Fruit fly (Drosophila melanogaster) whole organism, embryonic: ENCODE results near the gene RpL24.

Source experiments
- BEAF-32 ChIP-seq: fragments of 200-800 bp; sonication (Bioruptor generic); optimal IDR thresholded peaks from 3 replicates; lab custom pipeline; 2017; ENCODE audit warnings: missing biosample characterization, missing genetic modification characterization, mild to moderate bottlenecking, moderate library complexity, missing genetic modification reagents
- BtbVII ChIP-seq: fragments of 200-800 bp; sonication (Bioruptor generic); optimal IDR thresholded peaks from 3 replicates; lab custom pipeline; 2017; ENCODE audit warnings: missing biosample characterization, mild to moderate bottlenecking, missing genetic modification characterization
- CG11085 ChIP-seq: fragments of 200-800 bp; sonication (Bioruptor generic); IDR thresholded peaks from 2 replicates; pipeline ENCODE4 v1.3.6; 2022; ENCODE audit warnings: missing biosample characterization, missing genetic modification characterization
- CG12391 ChIP-seq: fragments of 200-800 bp; sonication (Bioruptor generic); optimal IDR thresholded peaks from 3 replicates; lab custom pipeline; 2018; ENCODE audit warnings: missing biosample characterization, mild to moderate bottlenecking, missing genetic modification characterization, moderate library complexity
- CG14014 ChIP-seq: fragments of 200-800 bp; sonication (Bioruptor generic); IDR thresholded peaks from 2 replicates; pipeline ENCODE4 v1.3.6; 2022; ENCODE audit warnings: missing biosample characterization, missing genetic modification characterization
- CG14965 ChIP-seq: fragments of 200-800 bp; sonication (Bioruptor generic); optimal IDR thresholded peaks from 2 replicates; lab custom pipeline; 2016; ENCODE audit warnings: missing biosample characterization, missing genetic modification characterization, borderline replicate concordance
- CG15011 ChIP-seq: fragments of 200-800 bp; sonication (Bioruptor generic); optimal IDR thresholded peaks from 3 replicates; lab custom pipeline; 2018; ENCODE audit warnings: missing biosample characterization, mild to moderate bottlenecking, missing genetic modification characterization
- CG17359 ChIP-seq: fragments of 200-800 bp; sonication (Bioruptor generic); optimal IDR thresholded peaks from 3 replicates; lab custom pipeline; 2018; ENCODE audit warnings: missing biosample characterization, mild to moderate bottlenecking, missing genetic modification characterization, moderate library complexity
- CG17612 ChIP-seq: fragments of 200-800 bp; sonication (Bioruptor generic); IDR thresholded peaks from 2 replicates; pipeline ENCODE4 v1.3.6; 2022; ENCODE audit warnings: missing biosample characterization, missing genetic modification characterization
- CG2116 ChIP-seq: fragments of 200-800 bp; sonication (Bioruptor generic); optimal IDR thresholded peaks from 3 replicates; lab custom pipeline; 2018; ENCODE audit warnings: missing biosample characterization, mild to moderate bottlenecking, missing genetic modification characterization
- CG2129 ChIP-seq: fragments of 200-800 bp; sonication (Bioruptor generic); IDR thresholded peaks from 2 replicates; pipeline ENCODE4 v1.3.6; 2022; ENCODE audit warnings: missing biosample characterization, missing genetic modification characterization; ENCODE audit not compliant: partially characterized antibody
- CG31224 ChIP-seq: fragments of 200-800 bp; sonication (Bioruptor generic); IDR thresholded peaks from 2 replicates; pipeline ENCODE4 v1.3.6; 2022; ENCODE audit warnings: missing biosample characterization, missing genetic modification characterization
- CG31365 ChIP-seq: fragments of 200-800 bp; sonication (Bioruptor generic); optimal IDR thresholded peaks from 2 replicates; lab custom pipeline; 2018; ENCODE audit warnings: missing biosample characterization, mild to moderate bottlenecking, missing genetic modification characterization
- CG3163 ChIP-seq: fragments of 200-800 bp; sonication (Bioruptor generic); optimal IDR thresholded peaks from 3 replicates; lab custom pipeline; 2016; ENCODE audit warnings: missing biosample characterization, missing genetic modification characterization
- CG32767 ChIP-seq: fragments of 200-800 bp; sonication (Bioruptor generic); IDR thresholded peaks from 2 replicates; pipeline ENCODE4 v1.3.6; 2022; ENCODE audit warnings: missing biosample characterization, missing genetic modification characterization
- CG42726 ChIP-seq: fragments of 200-800 bp; sonication (Bioruptor generic); IDR thresholded peaks from 2 replicates; pipeline ENCODE4 v1.3.6; 2022; ENCODE audit warnings: missing biosample characterization, missing genetic modification characterization; ENCODE audit not compliant: partially characterized antibody
- CG4424 ChIP-seq: fragments of 200-800 bp; sonication (Bioruptor generic); optimal IDR thresholded peaks from 3 replicates; lab custom pipeline; 2016; ENCODE audit warnings: missing biosample characterization, missing genetic modification characterization
- CG4854 ChIP-seq: fragments of 200-800 bp; sonication (Bioruptor generic); optimal IDR thresholded peaks from 2 replicates; lab custom pipeline; 2016; ENCODE audit warnings: missing biosample characterization, missing genetic modification characterization, inconsistent platforms
- CG7839 ChIP-seq: fragments of 200-800 bp; sonication (Bioruptor generic); optimal IDR thresholded peaks from 3 replicates; lab custom pipeline; 2018; ENCODE audit warnings: missing biosample characterization, mild to moderate bottlenecking, missing genetic modification characterization, moderate library complexity
- D19A ChIP-seq: fragments of 200-800 bp; optimal IDR thresholded peaks from 3 replicates; lab custom pipeline; 2019; ENCODE audit warnings: missing biosample characterization, mild to moderate bottlenecking, missing genetic modification characterization, moderate library complexity
- Dip3 ChIP-seq: fragments of 200-800 bp; sonication (Bioruptor generic); optimal IDR thresholded peaks from 3 replicates; lab custom pipeline; 2016; ENCODE audit warnings: missing biosample characterization, missing genetic modification characterization
- Doc3 ChIP-seq: fragments of 200-800 bp; sonication (Bioruptor generic); IDR thresholded peaks from 3 replicates; pipeline ENCODE4 v1.3.6; 2022; ENCODE audit warnings: missing biosample characterization, missing genetic modification characterization; ENCODE audit not compliant: partially characterized antibody
- Fer3 ChIP-seq: fragments of 200-800 bp; sonication (Bioruptor generic); optimal IDR thresholded peaks from 2 replicates; lab custom pipeline; 2018; ENCODE audit warnings: missing biosample characterization, mild to moderate bottlenecking, missing genetic modification characterization, moderate library complexity
- Kr ChIP-seq: fragments of 200-800 bp; sonication (Bioruptor generic); optimal IDR thresholded peaks from 2 replicates; lab custom pipeline; 2017; ENCODE audit warnings: missing biosample characterization, mild to moderate bottlenecking, missing genetic modification characterization
- Neu2 ChIP-seq: fragments of 200-800 bp; sonication (Bioruptor generic); optimal IDR thresholded peaks from 3 replicates; lab custom pipeline; 2016; ENCODE audit warnings: missing biosample characterization, missing genetic modification characterization, borderline replicate concordance
- Opbp ChIP-seq: fragments of 200-800 bp; sonication (Bioruptor generic); IDR thresholded peaks from 3 replicates; pipeline ENCODE4 v1.3.6; 2022; ENCODE audit warnings: missing biosample characterization, missing genetic modification characterization; ENCODE audit not compliant: partially characterized antibody
- Sox100B ChIP-seq: fragments of 200-800 bp; sonication (Bioruptor generic); optimal IDR thresholded peaks from 3 replicates; lab custom pipeline; 2018; ENCODE audit warnings: missing biosample characterization, mild to moderate bottlenecking, missing genetic modification characterization
- Spps ChIP-seq: fragments of 200-800 bp; sonication (Bioruptor generic); optimal IDR thresholded peaks from 2 replicates; lab custom pipeline; 2018; ENCODE audit warnings: missing biosample characterization, mild to moderate bottlenecking, missing genetic modification characterization
- Taf1 ChIP-seq: fragments of 200-800 bp; sonication (Bioruptor generic); IDR thresholded peaks from 2 replicates; pipeline ENCODE4 v1.3.6; 2022; ENCODE audit warnings: missing biosample characterization, missing genetic modification characterization
- Tbp ChIP-seq: fragments of >200 bp; optimal IDR thresholded peaks from 2 replicates; lab custom pipeline; 2018; ENCODE audit warnings: missing biosample characterization, missing genetic modification characterization
- cg ChIP-seq: fragments of 200-800 bp; sonication (Bioruptor generic); optimal IDR thresholded peaks from 3 replicates; lab custom pipeline; 2019; ENCODE audit warnings: missing biosample characterization, mild to moderate bottlenecking, missing genetic modification characterization, moderate library complexity
- dm ChIP-seq: fragments of 200-800 bp; sonication (Bioruptor generic); optimal IDR thresholded peaks from 3 replicates; lab custom pipeline; 2016; ENCODE audit warnings: missing biosample characterization, missing genetic modification characterization
- fd102C ChIP-seq: fragments of 200-800 bp; sonication (Bioruptor generic); optimal IDR thresholded peaks from 2 replicates; lab custom pipeline; 2018; ENCODE audit warnings: missing biosample characterization, mild to moderate bottlenecking, missing genetic modification characterization, moderate library complexity
- fd96Cb ChIP-seq: fragments of 200-800 bp; sonication (Bioruptor generic); optimal IDR thresholded peaks from 2 replicates; lab custom pipeline; 2018; ENCODE audit warnings: missing biosample characterization, mild to moderate bottlenecking, missing genetic modification characterization, moderate library complexity
- gcm2 ChIP-seq: fragments of 200-800 bp; sonication (Bioruptor generic); optimal IDR thresholded peaks from 2 replicates; lab custom pipeline; 2016; ENCODE audit warnings: missing biosample characterization, missing genetic modification characterization
- gem ChIP-seq: fragments of 200-800 bp; sonication (Bioruptor generic); optimal IDR thresholded peaks from 2 replicates; lab custom pipeline; 2019; ENCODE audit warnings: missing biosample characterization, mild to moderate bottlenecking, missing genetic modification characterization, moderate library complexity
- her ChIP-seq: fragments of 200-800 bp; sonication (Bioruptor generic); optimal IDR thresholded peaks from 2 replicates; lab custom pipeline; 2016; ENCODE audit warnings: missing biosample characterization, missing genetic modification characterization
- jigr1 ChIP-seq: fragments of 200-800 bp; sonication (Bioruptor generic); IDR thresholded peaks from 3 replicates; pipeline ENCODE4 v1.3.6; 2022; ENCODE audit warnings: missing biosample characterization, missing genetic modification characterization
- kah ChIP-seq: fragments of 200-800 bp; sonication (Bioruptor generic); optimal IDR thresholded peaks from 2 replicates; lab custom pipeline; 2018; ENCODE audit warnings: missing biosample characterization, mild to moderate bottlenecking, missing genetic modification characterization
- lab ChIP-seq: fragments of 200-800 bp; sonication (Bioruptor generic); optimal IDR thresholded peaks from 3 replicates; lab custom pipeline; 2017; ENCODE audit warnings: missing biosample characterization, missing genetic modification characterization, mild to moderate bottlenecking, moderate library complexity, missing genetic modification reagents
- lmd ChIP-seq: fragments of 200-800 bp; sonication (Bioruptor generic); IDR thresholded peaks from 2 replicates; pipeline ENCODE4 v1.3.6; 2022; ENCODE audit warnings: missing biosample characterization, missing genetic modification characterization
- mld ChIP-seq: fragments of 200-800 bp; sonication (Bioruptor generic); IDR thresholded peaks from 3 replicates; pipeline ENCODE4 v1.3.6; 2022; ENCODE audit warnings: missing biosample characterization, missing genetic modification characterization; ENCODE audit not compliant: partially characterized antibody
- pfk ChIP-seq: fragments of 200-800 bp; sonication (Bioruptor generic); optimal IDR thresholded peaks from 2 replicates; lab custom pipeline; 2018; ENCODE audit warnings: missing biosample characterization, mild to moderate bottlenecking, missing genetic modification characterization, moderate library complexity
- phol ChIP-seq: fragments of 200-800 bp; sonication (Bioruptor generic); optimal IDR thresholded peaks from 3 replicates; lab custom pipeline; 2018; ENCODE audit warnings: missing biosample characterization, mild to moderate bottlenecking, missing genetic modification characterization, moderate library complexity
- pros ChIP-seq: fragments of 200-800 bp; sonication (Bioruptor generic); optimal IDR thresholded peaks from 3 replicates; lab custom pipeline; 2019; ENCODE audit warnings: missing biosample characterization, mild to moderate bottlenecking, missing genetic modification characterization, moderate library complexity
- row ChIP-seq: fragments of 200-800 bp; sonication (Bioruptor generic); IDR thresholded peaks from 3 replicates; pipeline ENCODE4 v1.3.6; 2022; ENCODE audit warnings: missing biosample characterization, missing genetic modification characterization
- sob ChIP-seq: fragments of 200-800 bp; sonication (Bioruptor generic); IDR thresholded peaks from 2 replicates; pipeline ENCODE4 v1.3.6; 2022; ENCODE audit warnings: missing biosample characterization, missing genetic modification characterization
- tio ChIP-seq: fragments of 200-800 bp; sonication (Bioruptor generic); optimal IDR thresholded peaks from 2 replicates; lab custom pipeline; 2017; ENCODE audit warnings: missing biosample characterization, missing genetic modification characterization, inconsistent platforms
- trh ChIP-seq: fragments of 200-800 bp; sonication (Bioruptor generic); optimal IDR thresholded peaks from 2 replicates; lab custom pipeline; 2016; ENCODE audit warnings: missing biosample characterization, missing genetic modification characterization
- zen ChIP-seq: fragments of 200-800 bp; sonication (Bioruptor generic); optimal IDR thresholded peaks from 3 replicates; lab custom pipeline; 2018; ENCODE audit warnings: missing biosample characterization, mild to moderate bottlenecking, missing genetic modification characterization, moderate library complexity

The RpL24 gene

dm6 chr2L:13398614-13399161 lies 3.8 kb upstream of the RpL24 start, which contains the start of the genes CG10859 and CG7110 (continued):
- peak; percentile 40 for TF ChIP-seq CG2116 (GFP tag; lab: Kevin White, UChicago)
- no peak for TF ChIP-seq pros (GFP tag; lab: Kevin White, UChicago)
- no peak for TF ChIP-seq Tbp (GFP tag; lab: Kevin White, UChicago)
- peak; percentile 26; the same call in 1 of the 2 replicates for TF ChIP-seq CG14014 (GFP tag; lab: Robert Waterston, UW)
- TF ChIP-seq zen (tag; lab: Kevin White, UChicago): peak; percentile 39
- peak; percentile 69 for TF ChIP-seq phol
- TF ChIP-seq CG11085 (GFP tag; lab: Robert Waterston, UW): no peak
- no peak for TF ChIP-seq mld (GFP tag; lab: Robert Waterston, UW)
- peak; percentile 55 for TF ChIP-seq CG12391
- TF ChIP-seq CG31224 (GFP tag; lab: Robert Waterston, UW): no peak
- peak; percentile 25 for TF ChIP-seq gem
- peak; percentile 60 for TF ChIP-seq dm (GFP tag; lab: Kevin White, UChicago)
- peak; percentile 52 for TF ChIP-seq Sox100B (GFP tag; lab: Kevin White, UChicago)
- no peak for TF ChIP-seq lmd (GFP tag; lab: Robert Waterston, UW)
- TF ChIP-seq CG4424 (GFP tag; lab: Kevin White, UChicago): no peak
- TF ChIP-seq fd96Cb: no peak
- TF ChIP-seq CG2129 (GFP tag; lab: Robert Waterston, UW): no peak
- TF ChIP-seq CG14965 (GFP tag; lab: Kevin White, UChicago): no peak
- 0 out of 3 replicates have a peak, but pooled peaks have one; percentile 16 for TF ChIP-seq row (GFP tag; lab: Robert Waterston, UW)
- no peak for TF ChIP-seq Opbp (GFP tag; lab: Robert Waterston, UW)
- TF ChIP-seq Taf1 (GFP tag; lab: Robert Waterston, UW): no peak
- no peak for TF ChIP-seq Kr (GFP tag; lab: Kevin White, UChicago)
- TF ChIP-seq CG3163 (GFP tag; lab: Kevin White, UChicago): no peak
- TF ChIP-seq Spps (tag; lab: Kevin White, UChicago): no peak
- peak; percentile 31 for TF ChIP-seq BtbVII (GFP tag; lab: Kevin White, UChicago)
- peak; percentile 26 for TF ChIP-seq pfk (GFP tag; lab: Kevin White, UChicago)
- TF ChIP-seq fd102C (GFP tag; lab: Kevin White, UChicago): peak; percentile 7
- TF ChIP-seq lab (GFP tag; lab: Kevin White, UChicago): peak; percentile 81
- TF ChIP-seq Dip3: no peak
- TF ChIP-seq CG32767 (GFP tag; lab: Robert Waterston, UW): no peak
- TF ChIP-seq CG7839 (tag; lab: Kevin White, UChicago): peak; percentile 40
- TF ChIP-seq CG31365: no peak
- TF ChIP-seq cg (GFP tag; lab: Kevin White, UChicago): no peak
- no peak for TF ChIP-seq gcm2 (GFP tag; lab: Kevin White, UChicago)
- no peak for TF ChIP-seq CG17612 (GFP tag; lab: Robert Waterston, UW)
- TF ChIP-seq tio (GFP tag; lab: Kevin White, UChicago): no peak
- TF ChIP-seq CG4854 (GFP tag; lab: Kevin White, UChicago): peak; percentile 18
- peak; percentile 63 for TF ChIP-seq Fer3 (tag; lab: Kevin White, UChicago)
- peak; percentile 34 for TF ChIP-seq CG17359
- peak; percentile 10 for TF ChIP-seq BEAF-32
- TF ChIP-seq kah (GFP tag; lab: Kevin White, UChicago): peak; percentile 89
- TF ChIP-seq trh (GFP tag; lab: Kevin White, UChicago): no peak
- TF ChIP-seq D19A (tag; lab: Kevin White, UChicago): no peak
- TF ChIP-seq CG15011 (GFP tag; lab: Kevin White, UChicago): peak; percentile 2
- no peak for TF ChIP-seq CG42726 (GFP tag; lab: Robert Waterston, UW)
- TF ChIP-seq Neu2 (GFP tag; lab: Kevin White, UChicago): no peak
- TF ChIP-seq Doc3 (GFP tag; lab: Robert Waterston, UW): no peak
- TF ChIP-seq her (GFP tag; lab: Kevin White, UChicago): no peak
- TF ChIP-seq jigr1 (GFP tag; lab: Robert Waterston, UW): no peak
- TF ChIP-seq sob (GFP tag; lab: Robert Waterston, UW): no peak
